Fruit fly (Drosophila melanogaster) whole organism, embryonic: ENCODE data around the gene CG2124.

Experiments
- gfzf ChIP-seq: fragments of 200-800 bp; sonication (Bioruptor generic); optimal IDR thresholded peaks from 2 replicates; lab custom pipeline; 2016; ENCODE audit warnings: missing biosample characterization, mild to moderate bottlenecking, missing genetic modification characterization, moderate library complexity

CG2124 gene

DNA sequence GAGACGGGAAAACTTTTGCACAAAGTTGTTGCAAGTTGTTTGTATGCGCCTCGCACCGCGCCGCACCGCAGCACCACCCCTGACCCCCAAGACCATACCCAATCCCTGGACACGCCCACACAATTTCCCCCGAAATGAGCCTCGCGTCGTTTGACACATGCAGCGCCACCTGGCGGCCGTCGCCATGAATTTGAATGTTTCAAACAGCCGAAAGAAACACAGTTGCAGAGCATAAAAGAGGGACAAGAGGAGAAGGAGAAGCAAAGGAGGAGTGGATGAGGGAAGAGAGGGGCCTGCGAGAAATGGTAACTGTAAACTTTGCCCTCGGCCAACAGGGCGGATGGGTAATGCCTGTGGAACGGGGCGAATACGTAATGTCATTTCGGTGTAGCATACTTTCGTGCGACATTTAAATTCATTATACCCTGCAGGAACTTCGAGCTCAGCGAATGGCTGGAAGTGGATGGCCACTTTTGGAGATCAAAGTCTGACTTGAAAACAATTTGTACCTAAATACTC, 46.4 kb downstream of the CG2124 start (continued):
- no peak for TF ChIP-seq gfzf
